Fruit fly (Drosophila melanogaster) whole organism: ENCODE measurements around the gene CG17752.

Experiments
- CG8478 ChIP-seq: fragments of >200 bp; optimal IDR thresholded peaks from 2 replicates; lab custom pipeline; 2018; ENCODE audit warnings: inconsistent platforms
- Dll ChIP-seq: fragments of >200 bp; optimal IDR thresholded peaks from 2 replicates; lab custom pipeline; 2017
- EcR ChIP-seq, 2 experiments: fragments of >200 bp; optimal IDR thresholded peaks; 2 replicates each; lab custom pipeline; 2017; ENCODE audit warnings: missing biosample characterization in 2 of 2, missing genetic modification characterization in 2 of 2, missing genetic modification reagents in 2 of 2
- pan ChIP-seq: fragments of >200 bp; optimal IDR thresholded peaks from 2 replicates; lab custom pipeline; 2017
- psq ChIP-seq: fragments of >200 bp; optimal IDR thresholded peaks from 2 replicates; lab custom pipeline; 2017
- usp ChIP-seq: fragments of >200 bp; optimal IDR thresholded peaks from 2 replicates; lab custom pipeline; 2017; ENCODE audit warnings: missing biosample characterization, missing genetic modification characterization, mixed read lengths

- TF ChIP-seq usp (GFP tag; lab: Kevin White, UChicago) = no peak
- no peak for TF ChIP-seq CG8478
- TF ChIP-seq pan (lab: Kevin White, UChicago) = no peak
- TF ChIP-seq psq = no peak
- TF ChIP-seq Dll = no peak
- no peak for TF ChIP-seq EcR (GFP tag; optimal IDR thresholded peaks at IDR 0.05; lab: Kevin White, UChicago)
These were observed 23.7 kb upstream of the CG17752 start for dm6 chr3R:19586319-19586718.
